Fruit fly (Drosophila melanogaster): ENCODE measurements around the gene MnM.
A peak's percentile ranks its signal among the peaks of the same experiment; 100 is the strongest.

The MnM gene

DNA sequence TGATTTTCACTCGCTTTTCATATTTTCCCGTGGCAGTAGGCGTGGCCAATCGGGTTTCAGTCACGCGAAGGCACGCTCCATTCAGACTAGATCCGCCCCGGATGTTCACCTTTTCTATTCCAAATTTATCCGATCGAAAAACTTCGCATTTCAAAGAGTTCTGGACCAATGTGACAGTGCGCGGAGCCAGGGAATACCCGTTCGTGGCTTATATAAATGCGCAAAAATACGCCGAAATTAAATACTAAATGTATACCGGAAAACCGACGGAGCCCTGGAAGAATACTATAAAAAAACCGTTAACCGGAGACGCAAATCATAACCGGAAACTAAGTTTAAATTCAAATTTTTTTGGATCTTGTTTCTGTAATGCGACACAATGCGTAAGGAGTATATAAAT is 50.8 kb downstream of the MnM start, which contains the start of gene promL (continued):
- no peak for TF ChIP-seq CG7963 (GFP tag; IDR thresholded peaks at IDR 0.05; ENCODE audit: partially characterized antibody)
- TF ChIP-seq sc (optimal IDR thresholded peaks at IDR 0.05): no peak
- TF ChIP-seq sc (GFP tag; optimal IDR thresholded peaks at IDR 0.05): no peak
- no peak for TF ChIP-seq Mrtf (GFP tag; IDR thresholded peaks at IDR 0.05)
- TF ChIP-seq chinmo (GFP tag; IDR thresholded peaks at IDR 0.05; ENCODE audit: partially characterized antibody): 0 out of 4 replicates have a peak, but pooled peaks have one; percentile 61
- TF ChIP-seq dmrt11E (tag; optimal IDR thresholded peaks at IDR 0.05): peak; percentile 40
- TF ChIP-seq CG11398 (GFP tag; optimal IDR thresholded peaks at IDR 0.05): peak; percentile 51
- no peak for TF ChIP-seq CG13123 (GFP tag; optimal IDR thresholded peaks at IDR 0.05)
- peak; percentile 18 to 52 for TF ChIP-seq Hr51 (GFP tag; optimal IDR thresholded peaks at IDR 0.05)
- peak; percentile 48 for TF ChIP-seq CG6813 (GFP tag; optimal IDR thresholded peaks at IDR 0.05)
- no peak; the same call in 1 of the 2 replicates for TF ChIP-seq amos (GFP tag; IDR thresholded peaks at IDR 0.05; ENCODE audit: partially characterized antibody)
- peak; percentile 67 for TF ChIP-seq gcm (GFP tag; optimal IDR thresholded peaks at IDR 0.05)
- TF ChIP-seq CG10321 (GFP tag; IDR thresholded peaks at IDR 0.05): no peak
- peak; percentile 8 for TF ChIP-seq shn (GFP tag; optimal IDR thresholded peaks at IDR 0.05)
- peak; percentile 99 for TF ChIP-seq gfzf (GFP tag; optimal IDR thresholded peaks at IDR 0.05)
- peak; percentile 32 to 86 for TF ChIP-seq Pdp1 (GFP tag; optimal IDR thresholded peaks at IDR 0.05)
- peak; percentile 67 for TF ChIP-seq pb (GFP tag; optimal IDR thresholded peaks at IDR 0.05)
- TF ChIP-seq Antp (GFP tag; optimal IDR thresholded peaks at IDR 0.05): no peak
- TF ChIP-seq dpn (GFP tag; optimal IDR thresholded peaks at IDR 0.05): peak in 1 of 2 experiments; percentile 43
- peak; percentile 34 for TF ChIP-seq CG8388 (GFP tag; optimal IDR thresholded peaks at IDR 0.05)
- no peak for TF ChIP-seq Dll (GFP tag; IDR thresholded peaks at IDR 0.05; ENCODE audit: partially characterized antibody)
- TF ChIP-seq CG14860 (GFP tag; IDR thresholded peaks at IDR 0.05; ENCODE audit: partially characterized antibody): no peak
- no peak for TF ChIP-seq danr (GFP tag; IDR thresholded peaks at IDR 0.05)
- no peak for TF ChIP-seq unc-4 (GFP tag; IDR thresholded peaks at IDR 0.05; ENCODE audit: partially characterized antibody)
- no peak for TF ChIP-seq CG11696 (GFP tag; IDR thresholded peaks at IDR 0.05)
- TF ChIP-seq zf30C (GFP tag; optimal IDR thresholded peaks at IDR 0.05): peak; percentile 23
- peak; percentile 24 for TF ChIP-seq oc (tag; optimal IDR thresholded peaks at IDR 0.05)
- no peak for TF ChIP-seq CG14050 (GFP tag; IDR thresholded peaks at IDR 0.05)
- TF ChIP-seq CG17186 (GFP tag; optimal IDR thresholded peaks at IDR 0.05): peak; percentile 77
- TF ChIP-seq Atf6 (GFP tag; IDR thresholded peaks at IDR 0.05): no peak
- TF ChIP-seq MTF-1 (GFP tag; optimal IDR thresholded peaks at IDR 0.05; ENCODE audit: borderline replicate concordance): peak; percentile 55
- peak; percentile 64 for TF ChIP-seq CG10147 (GFP tag; optimal IDR thresholded peaks at IDR 0.05)
- TF ChIP-seq CG1832 (GFP tag; optimal IDR thresholded peaks at IDR 0.05): no peak
- peak; percentile 42 for TF ChIP-seq HLH54F (GFP tag; optimal IDR thresholded peaks at IDR 0.05)
- TF ChIP-seq Nf-YA (GFP tag; IDR thresholded peaks at IDR 0.05): no peak
- peak; percentile 43 for TF ChIP-seq Blimp-1 (GFP tag; optimal IDR thresholded peaks at IDR 0.05)
- TF ChIP-seq CG16863 (GFP tag; optimal IDR thresholded peaks at IDR 0.05): peak; percentile 9
- TF ChIP-seq insv (GFP tag; optimal IDR thresholded peaks at IDR 0.05): peak in 1 of 2 experiments; percentile 55
- peak; percentile 28 for TF ChIP-seq pita (GFP tag; optimal IDR thresholded peaks at IDR 0.05)
- TF ChIP-seq abd-A (tag; optimal IDR thresholded peaks at IDR 0.05): no peak
- TF ChIP-seq sim (GFP tag; IDR thresholded peaks at IDR 0.05): 0 out of 2 replicates have a peak, but pooled peaks have one; percentile 4
- TF ChIP-seq NfI (GFP tag; optimal IDR thresholded peaks at IDR 0.05): peak; percentile 74
- peak; percentile 18 for TF ChIP-seq Atf3 (GFP tag; optimal IDR thresholded peaks at IDR 0.05)
